Worm (Caenorhabditis elegans) whole organism, L4 larva: ENCODE measurements around the gene txt-14.
A peak's percentile ranks its signal among the peaks of the same experiment; 100 is the strongest.

Source experiments
- F26F4.8 ChIP-seq: fragments of 200-800 bp; sonication (Bioruptor generic); conservative IDR thresholded peaks from 2 replicates; pipeline ENCODE4 v1.3.6; 2022; ENCODE audit warnings: missing genetic modification characterization, missing compliant biosample characterization
- F44E2.7 ChIP-seq: fragments of 200-800 bp; sonication (Bioruptor generic); IDR thresholded peaks from 2 replicates; pipeline ENCODE4 v2.1.2; 2022; ENCODE audit warnings: missing genetic modification characterization, missing compliant biosample characterization
- F49E8.2 ChIP-seq: sonication (generic microtip); optimal IDR thresholded peaks from 2 replicates; lab custom pipeline; 2016; ENCODE audit warnings: missing compliant biosample characterization, mild to moderate bottlenecking, missing genetic modification characterization, borderline replicate concordance
- R02D3.7 ChIP-seq: fragments of 150-350 bp; sonication (generic microtip); optimal IDR thresholded peaks from 3 replicates; lab custom pipeline; 2014; ENCODE audit warnings: missing biosample characterization, missing genetic modification characterization
- Y105C5A.15 ChIP-seq: fragments of 200-800 bp; sonication (Bioruptor generic); IDR thresholded peaks from 2 replicates; pipeline ENCODE4 v1.3.6; 2022; ENCODE audit warnings: missing genetic modification characterization, missing compliant biosample characterization
- Y48G9A.11 ChIP-seq: fragments of 200-800 bp; sonication (Bioruptor generic); IDR thresholded peaks from 2 replicates; pipeline ENCODE4 v1.3.6; 2022; ENCODE audit warnings: missing genetic modification reagents, missing genetic modification characterization, missing compliant biosample characterization
- Y5F2A.4 ChIP-seq: fragments of 200-800 bp; sonication (Bioruptor generic); optimal IDR thresholded peaks from 2 replicates; lab custom pipeline; 2018; ENCODE audit warnings: mild to moderate bottlenecking, missing genetic modification characterization, missing compliant biosample characterization
- Y75B8A.6 ChIP-seq: fragments of 200-800 bp; sonication (Bioruptor generic); IDR thresholded peaks from 2 replicates; pipeline ENCODE4 v1.3.6; 2022; ENCODE audit warnings: missing genetic modification reagents, missing genetic modification characterization, missing compliant biosample characterization
- ZK337.2 ChIP-seq: fragments of 200-800 bp; sonication (Bioruptor generic); IDR thresholded peaks from 2 replicates; pipeline ENCODE4 v1.3.6; 2022; ENCODE audit warnings: missing genetic modification reagents, missing genetic modification characterization, missing compliant biosample characterization
- aly-2 ChIP-seq: sonication (generic microtip); optimal IDR thresholded peaks from 2 replicates; lab custom pipeline; 2018; ENCODE audit warnings: missing biosample characterization, missing genetic modification characterization
- ama-1 ChIP-seq: fragments of 150-350 bp; optimal IDR thresholded peaks from 2 replicates; lab custom pipeline; 2014; ENCODE audit warnings: inconsistent platforms, mixed read lengths
- attf-4 ChIP-seq: sonication (generic microtip); optimal IDR thresholded peaks from 3 replicates; lab custom pipeline; 2017; ENCODE audit warnings: missing biosample characterization, missing genetic modification characterization
- ceh-44 ChIP-seq: fragments of 200-800 bp; sonication (Bioruptor generic); IDR thresholded peaks from 2 replicates; pipeline ENCODE4 v1.3.6; 2022; ENCODE audit warnings: missing genetic modification reagents, missing genetic modification characterization, missing compliant biosample characterization
- cey-2 ChIP-seq: sonication (generic microtip); optimal IDR thresholded peaks from 3 replicates; lab custom pipeline; 2017; ENCODE audit warnings: missing genetic modification characterization, mild to moderate bottlenecking, missing compliant biosample characterization, antibody characterized with exemption, borderline replicate concordance; ENCODE audit not compliant: insufficient read depth
- daf-12 ChIP-seq: fragments of 150-350 bp; optimal IDR thresholded peaks from 2 replicates; lab custom pipeline; 2014; ENCODE audit warnings: missing biosample characterization, missing genetic modification reagents, missing genetic modification characterization
- daf-16 ChIP-seq, 3 experiments: sonication (generic microtip); optimal IDR thresholded peaks; 2 replicates each; lab custom pipeline; 2016 to 2017; ENCODE audit warnings: missing genetic modification characterization in 3 of 3, missing genetic modification reagents in 3 of 3, mild to moderate bottlenecking in 2 of 3, missing compliant biosample characterization in 2 of 3, missing biosample characterization in 1 of 3, moderate library complexity in 1 of 3
- dmd-6 ChIP-seq: fragments of 200-800 bp; sonication (Bioruptor generic); IDR thresholded peaks from 2 replicates; pipeline ENCODE4 v1.3.6; 2022; ENCODE audit warnings: missing genetic modification reagents, missing genetic modification characterization, missing compliant biosample characterization
- dmd-8 ChIP-seq: fragments of 200-800 bp; sonication (Bioruptor generic); IDR thresholded peaks from 2 replicates; pipeline ENCODE4 v1.3.6; 2022; ENCODE audit warnings: missing genetic modification characterization, missing compliant biosample characterization
- dmd-9 ChIP-seq: fragments of 200-800 bp; sonication (Bioruptor generic); IDR thresholded peaks from 2 replicates; pipeline ENCODE4 v1.3.6; 2022; ENCODE audit warnings: missing genetic modification reagents, missing genetic modification characterization, missing compliant biosample characterization
- dpl-1 ChIP-seq: fragments of 150-350 bp; optimal IDR thresholded peaks from 2 replicates; lab custom pipeline; 2014; ENCODE audit warnings: missing biosample characterization, missing genetic modification reagents, missing genetic modification characterization
- duxl-1 ChIP-seq: sonication (generic microtip); optimal IDR thresholded peaks from 2 replicates; lab custom pipeline; 2016; ENCODE audit warnings: mild to moderate bottlenecking, missing genetic modification characterization, moderate library complexity, missing compliant biosample characterization; ENCODE audit not compliant: poor library complexity
- dve-1 ChIP-seq: sonication (generic microtip); optimal IDR thresholded peaks from 2 replicates; lab custom pipeline; 2017; ENCODE audit warnings: antibody characterized with exemption, mild to moderate bottlenecking, missing genetic modification characterization, missing compliant biosample characterization; ENCODE audit not compliant: insufficient read depth
- egl-43 ChIP-seq: fragments of 200-800 bp; sonication (Bioruptor generic); IDR thresholded peaks from 2 replicates; pipeline ENCODE4 v1.3.6; 2022; ENCODE audit warnings: missing genetic modification reagents, missing genetic modification characterization, missing compliant biosample characterization
- fos-1 ChIP-seq: fragments of 150-350 bp; optimal IDR thresholded peaks from 2 replicates; lab custom pipeline; 2014; ENCODE audit warnings: missing biosample characterization, missing genetic modification characterization
- hlh-11 ChIP-seq: fragments of 200-800 bp; sonication (Bioruptor generic); optimal IDR thresholded peaks from 2 replicates; lab custom pipeline; 2018; ENCODE audit warnings: mild to moderate bottlenecking, missing genetic modification characterization, missing compliant biosample characterization
- hlh-30 ChIP-seq: sonication (generic microtip); optimal IDR thresholded peaks from 2 replicates; lab custom pipeline; 2017; ENCODE audit warnings: antibody characterized with exemption, mild to moderate bottlenecking, missing genetic modification characterization, missing compliant biosample characterization; ENCODE audit not compliant: insufficient read depth
- hmg-1.1 ChIP-seq: fragments of 200-800 bp; sonication (Bioruptor generic); IDR thresholded peaks from 2 replicates; pipeline ENCODE4 v1.3.6; 2022; ENCODE audit warnings: missing genetic modification reagents, missing genetic modification characterization, missing compliant biosample characterization
- jun-1 ChIP-seq: fragments of 150-350 bp; optimal IDR thresholded peaks from 2 replicates; lab custom pipeline; 2014; ENCODE audit warnings: missing biosample characterization, missing genetic modification reagents, missing genetic modification characterization
- lin-39 ChIP-seq: fragments of 150-350 bp; optimal IDR thresholded peaks from 2 replicates; lab custom pipeline; 2014; ENCODE audit warnings: missing biosample characterization, missing genetic modification reagents, missing genetic modification characterization
- lsy-2 ChIP-seq, 2 experiments: fragments of 150-350 bp in 1 of 2; sonication (generic microtip) in 1 of 2; optimal IDR thresholded peaks; 2 replicates each; lab custom pipeline; 2014 to 2017; ENCODE audit warnings: missing biosample characterization in 2 of 2, missing genetic modification characterization in 2 of 2
- madf-5 ChIP-seq, 2 experiments: fragments of 200-800 bp; sonication (Bioruptor generic); IDR thresholded peaks; 2 replicates each; pipeline ENCODE4 v1.3.6; 2022; ENCODE audit warnings: missing compliant biosample characterization in 2 of 2, missing genetic modification characterization in 2 of 2
- madf-9 ChIP-seq: fragments of 200-800 bp; sonication (Bioruptor generic); conservative IDR thresholded peaks from 2 replicates; pipeline ENCODE4 v1.3.6; 2022; ENCODE audit warnings: missing genetic modification reagents, missing genetic modification characterization, missing compliant biosample characterization
- mes-2 ChIP-seq: sonication (generic microtip); optimal IDR thresholded peaks from 2 replicates; lab custom pipeline; 2016; ENCODE audit warnings: missing genotype, mild to moderate bottlenecking, missing genetic modification characterization, missing compliant biosample characterization; ENCODE audit not compliant: poor library complexity, severe bottlenecking
- mxl-3 ChIP-seq: fragments of 200-800 bp; sonication (Bioruptor generic); optimal IDR thresholded peaks from 2 replicates; lab custom pipeline; 2018; ENCODE audit warnings: mild to moderate bottlenecking, missing genetic modification characterization, missing compliant biosample characterization
- nhr-102 ChIP-seq: sonication (generic microtip); optimal IDR thresholded peaks from 2 replicates; lab custom pipeline; 2016; ENCODE audit warnings: mild to moderate bottlenecking, missing genetic modification characterization, moderate library complexity, missing compliant biosample characterization
- nhr-41 ChIP-seq: fragments of 200-800 bp; sonication (Bioruptor generic); IDR thresholded peaks from 2 replicates; pipeline ENCODE4 v1.3.6; 2022; ENCODE audit warnings: missing genetic modification reagents, missing genetic modification characterization, missing compliant biosample characterization
- nhr-42 ChIP-seq: fragments of 200-800 bp; sonication (Bioruptor generic); IDR thresholded peaks from 2 replicates; pipeline ENCODE4 v1.3.6; 2022; ENCODE audit warnings: missing genetic modification characterization, missing compliant biosample characterization
- nhr-77 ChIP-seq: fragments of 150-350 bp; optimal IDR thresholded peaks from 2 replicates; lab custom pipeline; 2014; ENCODE audit warnings: missing biosample characterization, missing genetic modification characterization
- pha-4 ChIP-seq, 2 experiments: fragments of 150-350 bp in 1 of 2; fragments of 200-800 bp in 1 of 2; sonication (Bioruptor generic) in 1 of 2; IDR thresholded peaks in 1 of 2; optimal IDR thresholded peaks in 1 of 2; 2 replicates each; pipeline versions ENCODE4 v1.3.6 to Lab custom; 2014 to 2022; ENCODE audit warnings: missing genetic modification characterization in 2 of 2, missing genetic modification reagents in 2 of 2, missing biosample characterization in 1 of 2, missing compliant biosample characterization in 1 of 2
- snpc-1.2 ChIP-seq: fragments of 200-800 bp; sonication (Bioruptor generic); IDR thresholded peaks from 2 replicates; pipeline ENCODE4 v1.3.6; 2022; ENCODE audit warnings: missing genetic modification reagents, missing genetic modification characterization, missing compliant biosample characterization
- snpc-4 ChIP-seq: fragments of 150-350 bp; optimal IDR thresholded peaks from 2 replicates; lab custom pipeline; 2014; ENCODE audit warnings: missing biosample characterization, missing genetic modification characterization
- spr-1 ChIP-seq: sonication (generic microtip); optimal IDR thresholded peaks from 2 replicates; lab custom pipeline; 2016; ENCODE audit warnings: mild to moderate bottlenecking, missing genetic modification characterization, missing compliant biosample characterization
- unc-130 ChIP-seq: sonication (generic microtip); optimal IDR thresholded peaks from 2 replicates; lab custom pipeline; 2016; ENCODE audit warnings: missing genetic modification reagents, missing genetic modification characterization, missing compliant biosample characterization
- unc-62 ChIP-seq, 3 experiments: fragments of 150-350 bp in 1 of 3; sonication (generic microtip); optimal IDR thresholded peaks in 2 of 3; peaks in 1 of 3; 1 replicate in 1 of 3; 2 replicates in 2 of 3; lab custom pipeline; 2014 to 2017; ENCODE audit warnings: missing biosample characterization in 3 of 3, missing genetic modification characterization in 3 of 3, missing genetic modification reagents in 3 of 3, missing genotype in 1 of 3
- vab-7 ChIP-seq: fragments of 200-800 bp; sonication (Bioruptor generic); IDR thresholded peaks from 2 replicates; pipeline ENCODE4 v1.3.6; 2022; ENCODE audit warnings: missing genetic modification reagents, missing genetic modification characterization, missing compliant biosample characterization
- zag-1 ChIP-seq: fragments of 150-350 bp; optimal IDR thresholded peaks from 2 replicates; lab custom pipeline; 2014; ENCODE audit warnings: missing biosample characterization, missing genetic modification characterization
- zfp-2 ChIP-seq: sonication (generic microtip); optimal IDR thresholded peaks from 2 replicates; lab custom pipeline; 2016; ENCODE audit warnings: mild to moderate bottlenecking, missing genetic modification characterization, missing compliant biosample characterization
- ztf-11 ChIP-seq: fragments of 150-350 bp; optimal IDR thresholded peaks from 2 replicates; lab custom pipeline; 2014; ENCODE audit warnings: missing biosample characterization, missing genetic modification characterization

The txt-14 gene

ce11 chrV:18578306-18578705 lies 4.2 kb upstream of the txt-14 start:
- TF ChIP-seq zag-1 (tag; lab: Kevin White, UChicago): no peak
- no peak for TF ChIP-seq daf-16 (GFP tag; optimal IDR thresholded peaks at IDR 0.05; lab: Kevin White, UChicago)
- peak; percentile 77 for TF ChIP-seq daf-16 (tag; optimal IDR thresholded peaks at IDR 0.05; lab: Kevin White, UChicago)
- TF ChIP-seq egl-43 (GFP tag; lab: Robert Waterston, UW): no peak
- no peak for TF ChIP-seq attf-4 (tag; lab: Kevin White, UChicago)
- peak in 1 of 2 experiments; percentile 77 for TF ChIP-seq unc-62 (GFP tag; optimal IDR thresholded peaks at IDR 0.05 in 1 of 2; lab: Kevin White, UChicago)
- no peak for TF ChIP-seq unc-62 (tag; optimal IDR thresholded peaks at IDR 0.05; lab: Kevin White, UChicago)
- TF ChIP-seq snpc-1.2 (GFP tag; lab: Robert Waterston, UW): no peak
- TF ChIP-seq nhr-42 (GFP tag; lab: Robert Waterston, UW): no peak
- no peak for TF ChIP-seq zfp-2 (tag; lab: Kevin White, UChicago)
- TF ChIP-seq dmd-9: no peak
- no peak for TF ChIP-seq spr-1 (tag; lab: Kevin White, UChicago)
- no peak for TF ChIP-seq aly-2
- TF ChIP-seq Y75B8A.6 (GFP tag; lab: Robert Waterston, UW): no peak
- no peak for TF ChIP-seq R02D3.7 (tag; lab: Kevin White, UChicago)
- TF ChIP-seq ceh-44: no peak
- no peak for TF ChIP-seq lsy-2 (tag; optimal IDR thresholded peaks at IDR 0.05; lab: Kevin White, UChicago)
- no peak for TF ChIP-seq Y5F2A.4 (GFP tag; lab: Kevin White, UChicago)
- no peak for TF ChIP-seq mes-2 (tag; lab: Kevin White, UChicago)
- no peak for TF ChIP-seq lin-39 (tag; lab: Kevin White, UChicago)
- no peak for TF ChIP-seq dmd-8 (GFP tag; lab: Robert Waterston, UW)
- TF ChIP-seq F26F4.8 (GFP tag; lab: Robert Waterston, UW): no peak
- peak; percentile 13 for TF ChIP-seq hlh-30 (tag; lab: Kevin White, UChicago)
- no peak for TF ChIP-seq nhr-41 (GFP tag; lab: Robert Waterston, UW)
- no peak for TF ChIP-seq Y48G9A.11 (GFP tag; lab: Robert Waterston, UW)
- TF ChIP-seq pha-4 (GFP tag; IDR thresholded peaks at IDR 0.05; lab: Robert Waterston, UW): no peak
- TF ChIP-seq pha-4 (tag; optimal IDR thresholded peaks at IDR 0.05; lab: Kevin White, UChicago): no peak
- no peak for TF ChIP-seq F44E2.7 (GFP tag; lab: Robert Waterston, UW)
- TF ChIP-seq snpc-4 (tag; lab: Kevin White, UChicago): no peak
- no peak for TF ChIP-seq madf-9 (GFP tag; lab: Robert Waterston, UW)
- no peak for TF ChIP-seq dmd-6
- TF ChIP-seq ZK337.2 (GFP tag; lab: Robert Waterston, UW): no peak
- TF ChIP-seq dve-1: peak; percentile 77
- TF ChIP-seq nhr-102: peak; percentile 3
- TF ChIP-seq unc-130 (GFP tag; lab: Kevin White, UChicago): no peak
- no peak for TF ChIP-seq Y105C5A.15 (GFP tag; lab: Robert Waterston, UW)
- TF ChIP-seq ama-1 (lab: Kevin White, UChicago): no peak
- no peak for TF ChIP-seq jun-1 (tag; lab: Kevin White, UChicago)
- TF ChIP-seq nhr-77 (tag; lab: Kevin White, UChicago): no peak
- TF ChIP-seq F49E8.2 (tag; lab: Kevin White, UChicago): no peak
- TF ChIP-seq ztf-11 (tag; lab: Kevin White, UChicago): no peak
- TF ChIP-seq mxl-3 (GFP tag; lab: Kevin White, UChicago): no peak
- no peak for TF ChIP-seq vab-7
- no peak for TF ChIP-seq madf-5 (GFP tag; IDR thresholded peaks at IDR 0.05; lab: Robert Waterston, UW)
- TF ChIP-seq daf-12 (tag; lab: Kevin White, UChicago): no peak
- no peak for TF ChIP-seq dpl-1 (GFP tag; lab: Kevin White, UChicago)
- no peak for TF ChIP-seq cey-2
- TF ChIP-seq duxl-1 (tag; lab: Kevin White, UChicago): no peak
- TF ChIP-seq fos-1 (tag; lab: Kevin White, UChicago): no peak
- peak; percentile 63 for TF ChIP-seq hlh-11 (tag; lab: Kevin White, UChicago)
- 0 out of 2 replicates have a peak, but pooled peaks have one; percentile 9 for TF ChIP-seq hmg-1.1 (GFP tag; lab: Robert Waterston, UW)
- TF ChIP-seq, all 104 proteins: peak for 7
